Fruit fly (Drosophila melanogaster): Measurements from ENCODE around the gene CG13074.

- TF ChIP-seq Snoo (tag; optimal IDR thresholded peaks at IDR 0.05) (peak; percentile 77), CG4496 (GFP tag; IDR thresholded peaks at IDR 0.05) (peak; percentile 88), CG10348 (GFP tag; IDR thresholded peaks at IDR 0.05) (no peak)
Measured at dm6 chr3L:16105528-16105927, 8.2 kb upstream of the CG13074 start, which contains the start of the genes IntS9 and CG43295.
